Fruit fly (Drosophila melanogaster) whole organism, pupa: ENCODE data around the gene CG32755.

Experiments
- CG10348 ChIP-seq: fragments of 200-800 bp; sonication (Bioruptor generic); IDR thresholded peaks from 2 replicates; pipeline ENCODE4 v1.3.6; 2022; ENCODE audit warnings: missing biosample characterization, missing genetic modification characterization
- CG12605 ChIP-seq: fragments of 200-800 bp; sonication (Bioruptor generic); IDR thresholded peaks from 2 replicates; pipeline ENCODE4 v1.3.6; 2022; ENCODE audit warnings: missing biosample characterization, missing genetic modification characterization
- CG13204 ChIP-seq: fragments of 200-800 bp; sonication (Bioruptor generic); optimal IDR thresholded peaks from 2 replicates; lab custom pipeline; 2018; ENCODE audit warnings: missing biosample characterization, mild to moderate bottlenecking, missing genetic modification characterization, moderate library complexity
- CG14655 ChIP-seq: fragments of 200-800 bp; sonication (Bioruptor generic); optimal IDR thresholded peaks from 3 replicates; lab custom pipeline; 2017; ENCODE audit warnings: mild to moderate bottlenecking, missing biosample characterization, missing genetic modification reagents, missing genetic modification characterization
- CG15710 ChIP-seq: fragments of 200-800 bp; sonication (Bioruptor generic); optimal IDR thresholded peaks from 2 replicates; lab custom pipeline; 2018; ENCODE audit warnings: missing biosample characterization, mild to moderate bottlenecking, missing genetic modification characterization, moderate library complexity
- CG17806 ChIP-seq: fragments of 200-800 bp; sonication (Bioruptor generic); optimal IDR thresholded peaks from 2 replicates; lab custom pipeline; 2018; ENCODE audit warnings: missing biosample characterization, mild to moderate bottlenecking, missing genetic modification characterization, moderate library complexity
- CG32121 ChIP-seq: fragments of 200-800 bp; sonication (Bioruptor generic); IDR thresholded peaks from 2 replicates; pipeline ENCODE4 v1.3.6; 2022; ENCODE audit warnings: missing biosample characterization, missing genetic modification characterization
- CG34367 ChIP-seq: fragments of 200-800 bp; sonication (Bioruptor generic); optimal IDR thresholded peaks from 2 replicates; lab custom pipeline; 2018; ENCODE audit warnings: missing biosample characterization, mild to moderate bottlenecking, missing genetic modification characterization
- CG4496 ChIP-seq: fragments of 200-800 bp; sonication (Bioruptor generic); IDR thresholded peaks from 3 replicates; pipeline ENCODE4 v1.3.6; 2022; ENCODE audit warnings: missing biosample characterization, missing genetic modification characterization
- CG8159 ChIP-seq: fragments of 200-800 bp; sonication (Bioruptor generic); optimal IDR thresholded peaks from 3 replicates; lab custom pipeline; 2018; ENCODE audit warnings: missing biosample characterization, mild to moderate bottlenecking, missing genetic modification characterization, moderate library complexity
- CG8301 ChIP-seq: fragments of 200-800 bp; sonication (Bioruptor generic); optimal IDR thresholded peaks from 2 replicates; lab custom pipeline; 2018; ENCODE audit warnings: missing biosample characterization, mild to moderate bottlenecking, missing genetic modification characterization
- CG9948 ChIP-seq: fragments of 200-800 bp; sonication (Bioruptor generic); optimal IDR thresholded peaks from 2 replicates; lab custom pipeline; 2018; ENCODE audit warnings: missing biosample characterization, mild to moderate bottlenecking, missing genetic modification characterization, moderate library complexity
- D1 ChIP-seq: fragments of 200-800 bp; sonication (Bioruptor generic); optimal IDR thresholded peaks from 2 replicates; lab custom pipeline; 2018; ENCODE audit warnings: missing biosample characterization, mild to moderate bottlenecking, missing genetic modification characterization, moderate library complexity
- EcR ChIP-seq: fragments of 200-800 bp; sonication (Bioruptor generic); optimal IDR thresholded peaks from 3 replicates; lab custom pipeline; 2019; ENCODE audit warnings: missing biosample characterization, missing genetic modification characterization, mild to moderate bottlenecking, moderate library complexity, missing genetic modification reagents
- Ets98B ChIP-seq: fragments of 200-800 bp; sonication (Bioruptor generic); IDR thresholded peaks from 2 replicates; pipeline ENCODE4 v1.3.6; 2022; ENCODE audit warnings: missing biosample characterization, missing genetic modification characterization
- Pif1A ChIP-seq: fragments of 200-800 bp; sonication (Bioruptor generic); optimal IDR thresholded peaks from 3 replicates; lab custom pipeline; 2016; ENCODE audit warnings: missing biosample characterization, missing genetic modification characterization
- Pif1B ChIP-seq: fragments of 200-800 bp; sonication (Bioruptor generic); optimal IDR thresholded peaks from 3 replicates; lab custom pipeline; 2016; ENCODE audit warnings: missing biosample characterization, missing genetic modification characterization
- Snoo ChIP-seq: fragments of 200-800 bp; sonication (Bioruptor generic); optimal IDR thresholded peaks from 3 replicates; lab custom pipeline; 2017; ENCODE audit warnings: missing biosample characterization, mild to moderate bottlenecking, missing genetic modification characterization, inconsistent platforms
- fd96Ca ChIP-seq: fragments of 200-800 bp; sonication (Bioruptor generic); IDR thresholded peaks from 3 replicates; pipeline ENCODE4 v1.3.6; 2022; ENCODE audit warnings: missing biosample characterization, missing genetic modification characterization
- gl ChIP-seq: fragments of 200-800 bp; sonication (Bioruptor generic); optimal IDR thresholded peaks from 2 replicates; lab custom pipeline; 2018; ENCODE audit warnings: missing biosample characterization, mild to moderate bottlenecking, missing genetic modification characterization
- rn ChIP-seq: fragments of 200-800 bp; sonication (Bioruptor generic); IDR thresholded peaks from 2 replicates; pipeline ENCODE4 v1.3.6; 2022; ENCODE audit warnings: missing biosample characterization, missing genetic modification characterization

The CG32755 gene

dm6 chrX:5981410-5981809 is 31.4 kb downstream of the CG32755 start:
- TF ChIP-seq Ets98B (GFP tag; lab: Robert Waterston, UW) (peak; percentile 50), CG17806 (tag; lab: Kevin White, UChicago) (no peak), CG12605 (GFP tag; lab: Robert Waterston, UW) (peak; percentile 11; the same call in 1 of the 2 replicates), CG32121 (peak; percentile 23; the same call in 1 of the 2 replicates), CG4496 (GFP tag; lab: Robert Waterston, UW) (peak; percentile 26; the same call in 1 of the 3 replicates), CG13204 (GFP tag; lab: Kevin White, UChicago) (no peak)

dm6 chrX:5983390-5983789 is 33.3 kb downstream of the CG32755 start:
- no peak for TF ChIP-seq fd96Ca (GFP tag; lab: Robert Waterston, UW)
- TF ChIP-seq CG8301 (tag; lab: Kevin White, UChicago): no peak
- TF ChIP-seq gl (tag; lab: Kevin White, UChicago): no peak
- no peak for TF ChIP-seq EcR
- TF ChIP-seq CG17806 (tag; lab: Kevin White, UChicago): no peak

DNA sequence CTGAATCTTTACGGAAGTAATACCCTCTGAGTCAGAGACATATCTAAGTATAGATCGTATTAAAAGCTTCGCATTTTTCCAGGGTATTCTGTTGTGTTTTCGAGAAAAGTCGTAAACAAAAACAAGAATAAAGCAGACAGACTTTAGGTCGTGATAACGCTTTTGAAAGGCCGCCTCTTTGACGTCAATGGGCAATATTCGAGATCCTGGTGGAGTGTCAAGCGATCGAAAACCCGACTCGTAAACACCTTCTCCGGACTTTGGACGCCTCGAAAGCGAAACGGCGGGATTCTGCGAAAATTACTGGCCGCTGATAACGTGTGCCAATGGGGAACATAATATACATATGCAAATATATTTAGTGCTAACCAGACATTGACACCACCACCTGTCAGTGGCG is 37.3 kb downstream of the CG32755 start:
- TF ChIP-seq Snoo (tag; lab: Kevin White, UChicago) (no peak), CG12605 (GFP tag; lab: Robert Waterston, UW) (no peak), fd96Ca (GFP tag; lab: Robert Waterston, UW) (no peak), CG4496 (GFP tag; lab: Robert Waterston, UW) (no peak), CG17806 (tag; lab: Kevin White, UChicago) (no peak), gl (tag; lab: Kevin White, UChicago) (no peak), EcR (no peak), CG13204 (GFP tag; lab: Kevin White, UChicago) (no peak), Pif1A (GFP tag; lab: Kevin White, UChicago) (no peak), Ets98B (GFP tag; lab: Robert Waterston, UW) (no peak), CG32121 (no peak), CG8159 (tag; lab: Kevin White, UChicago) (no peak), CG15710 (tag; lab: Kevin White, UChicago) (no peak), CG8301 (tag; lab: Kevin White, UChicago) (no peak), Pif1B (GFP tag; lab: Kevin White, UChicago) (no peak), rn (GFP tag; lab: Robert Waterston, UW) (no peak), CG9948 (tag; lab: Kevin White, UChicago) (no peak), D1 (tag; lab: Kevin White, UChicago) (no peak), CG34367 (tag; lab: Kevin White, UChicago) (no peak), CG10348 (GFP tag; lab: Robert Waterston, UW) (no peak)
- TF ChIP-seq, all 21 proteins: peak for 0

DNA sequence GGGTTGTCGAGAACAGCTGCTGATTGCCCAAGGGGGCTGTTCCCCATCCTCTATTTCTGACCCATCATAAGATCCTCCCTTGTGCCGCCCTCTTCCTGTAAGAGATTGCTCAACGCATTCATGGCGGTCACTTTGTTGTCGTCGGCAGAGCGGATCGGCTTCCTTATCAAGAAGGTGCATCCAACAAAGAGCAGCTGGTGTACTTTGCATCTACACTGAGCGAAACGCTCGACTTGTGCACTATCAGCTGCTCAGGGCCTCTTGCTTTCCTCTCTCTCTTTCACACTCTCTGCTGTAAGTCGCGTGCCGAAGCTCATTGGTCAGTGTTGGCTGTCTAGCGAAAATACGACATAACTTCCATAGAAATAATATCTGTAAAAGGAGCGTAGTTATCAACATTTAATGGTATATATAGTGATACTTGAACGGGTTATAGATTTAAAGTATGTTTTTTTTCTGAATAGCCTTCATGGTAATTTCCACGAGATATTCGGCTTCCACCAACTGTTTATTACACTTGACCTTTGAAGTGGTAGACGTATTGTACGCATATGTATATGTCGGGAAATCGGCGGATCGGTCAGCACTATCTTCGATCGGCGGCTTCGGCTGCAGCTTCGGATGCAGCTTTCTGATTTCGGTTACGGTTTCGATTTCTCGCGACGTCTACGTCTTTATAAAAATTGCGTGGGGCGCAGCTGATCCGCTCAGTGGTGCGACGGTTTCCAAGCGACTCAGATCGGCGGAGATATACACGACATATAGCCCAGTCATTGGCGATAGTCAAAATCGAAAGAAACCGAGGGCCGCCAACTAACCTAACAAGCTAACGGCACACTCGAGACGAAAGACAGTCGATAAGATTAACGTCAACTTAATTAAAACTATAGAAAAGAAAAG is 38.3 kb downstream of the CG32755 start, which contains the start of gene CG5966:
Gene CG5966, plus strand, starts transcription at position 704 of the 900 bp plus-strand sequence.
- TF ChIP-seq CG34367 (tag; lab: Kevin White, UChicago): peak; percentile 8
- peak; percentile 84 for TF ChIP-seq CG12605 (GFP tag; lab: Robert Waterston, UW)
- TF ChIP-seq CG8301 (tag; lab: Kevin White, UChicago): peak; percentile 18
- peak; percentile 56 for TF ChIP-seq CG14655
- TF ChIP-seq CG10348 (GFP tag; lab: Robert Waterston, UW): no peak
- TF ChIP-seq Pif1A (GFP tag; lab: Kevin White, UChicago): peak; percentile 35
- TF ChIP-seq Ets98B (GFP tag; lab: Robert Waterston, UW): peak; percentile 70
- peak; percentile 79 for TF ChIP-seq gl (tag; lab: Kevin White, UChicago)
- TF ChIP-seq CG4496 (GFP tag; lab: Robert Waterston, UW): peak; percentile 72
- no peak for TF ChIP-seq CG9948 (tag; lab: Kevin White, UChicago)
- TF ChIP-seq fd96Ca (GFP tag; lab: Robert Waterston, UW): peak; percentile 37; the same call in 1 of the 3 replicates
- no peak for TF ChIP-seq CG8159 (tag; lab: Kevin White, UChicago)
- TF ChIP-seq CG13204 (GFP tag; lab: Kevin White, UChicago): peak; percentile 75

DNA sequence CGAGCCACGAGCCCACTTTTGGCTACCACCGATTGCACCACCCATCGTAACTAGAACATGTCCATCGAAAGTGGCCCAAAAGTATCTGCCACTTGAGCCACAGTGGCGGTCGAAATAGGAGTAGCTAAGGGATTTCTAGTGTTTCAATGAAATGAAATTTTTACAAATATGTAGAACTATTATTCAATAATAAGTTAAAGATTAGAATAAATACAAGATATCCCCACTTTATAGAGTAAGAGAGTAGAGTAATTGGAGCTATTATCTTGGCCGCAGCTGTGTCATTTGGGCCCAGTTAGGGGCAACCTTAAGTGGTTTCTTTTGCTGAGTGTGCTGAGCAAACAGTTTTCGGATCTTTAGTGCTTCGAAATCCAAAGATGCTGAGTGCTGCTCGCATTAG is 39.3 kb downstream of the CG32755 start:
- TF ChIP-seq CG15710 (tag; lab: Kevin White, UChicago) (no peak), CG32121 (no peak), EcR (no peak), rn (GFP tag; lab: Robert Waterston, UW) (no peak), CG14655 (peak; percentile 26), CG4496 (GFP tag; lab: Robert Waterston, UW) (peak; percentile 56; the same call in 1 of the 3 replicates)

DNA sequence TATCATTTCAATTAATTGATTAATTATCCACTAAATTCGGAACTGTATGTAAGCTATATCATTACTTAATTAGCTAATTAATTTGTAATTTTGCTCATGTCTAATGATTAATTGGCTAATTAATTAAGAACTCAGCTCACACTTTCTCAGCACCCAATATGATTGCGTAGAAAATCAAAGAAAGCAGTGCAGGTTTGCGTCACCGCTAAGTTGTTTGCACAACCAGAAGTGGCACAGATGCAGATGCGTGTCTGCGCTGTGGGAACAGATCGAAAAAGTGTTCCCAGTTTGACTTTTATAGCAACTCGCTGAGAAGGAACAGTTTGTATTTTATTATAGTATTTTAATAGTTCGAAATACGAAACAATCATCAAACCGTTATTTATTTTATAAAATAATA is 42.1 kb downstream of the CG32755 start:
- TF ChIP-seq Snoo (tag; lab: Kevin White, UChicago) (no peak), fd96Ca (GFP tag; lab: Robert Waterston, UW) (no peak), D1 (tag; lab: Kevin White, UChicago) (peak; percentile 9), Pif1B (GFP tag; lab: Kevin White, UChicago) (no peak)
- TF ChIP-seq, all 21 proteins: peak for 1
